Worm (Caenorhabditis elegans): ENCODE measurements around the gene clec-61.

clec-61 gene

DNA sequence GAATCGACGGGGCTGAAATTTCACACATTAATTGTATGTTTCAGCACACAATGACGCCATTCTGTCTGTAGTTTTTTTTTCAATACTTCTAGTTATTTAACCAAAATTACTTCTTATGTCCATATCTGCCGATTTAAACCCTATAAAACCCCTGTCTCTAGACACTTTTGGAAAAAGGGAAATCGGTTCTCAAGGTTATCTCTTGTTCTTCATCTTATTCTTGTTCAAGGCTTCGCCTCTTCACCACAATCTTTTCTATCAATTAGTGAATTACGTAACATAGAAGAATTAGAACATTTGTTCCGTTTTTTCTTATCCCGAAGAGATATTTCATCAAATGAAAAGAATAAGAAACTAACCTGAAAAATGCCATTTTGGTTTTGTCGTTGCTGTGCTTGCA lies 10.3 kb upstream of the clec-61 start:
- TF ChIP-seq dmd-4 (tag; optimal IDR thresholded peaks at IDR 0.05) (no peak), fos-1 (tag; optimal IDR thresholded peaks at IDR 0.05) (no peak), lin-13 (GFP tag; optimal IDR thresholded peaks at IDR 0.05) (no peak), crh-2 (tag; optimal IDR thresholded peaks at IDR 0.05) (no peak), nhr-12 (tag; optimal IDR thresholded peaks at IDR 0.05) (no peak), C34F6.9 (tag; optimal IDR thresholded peaks at IDR 0.05) (no peak), nhr-25 (tag; optimal IDR thresholded peaks at IDR 0.05) (peak; percentile 50), Y55F3AM.14 (GFP tag; optimal IDR thresholded peaks at IDR 0.05) (no peak), ama-1 (optimal IDR thresholded peaks at IDR 0.05) (no peak), skn-1 (tag; optimal IDR thresholded peaks at IDR 0.05) (no peak), ztf-1 (GFP tag; conservative IDR thresholded peaks at IDR 0.05) (no peak), unc-55 (GFP tag; optimal IDR thresholded peaks at IDR 0.05) (no peak), ZK546.5 (tag; optimal IDR thresholded peaks at IDR 0.05) (no peak), nhr-23 (tag; optimal IDR thresholded peaks at IDR 0.05) (no peak), sma-3 (GFP tag; optimal IDR thresholded peaks at IDR 0.05) (no peak), unc-62 (GFP tag; optimal IDR thresholded peaks at IDR 0.05) (no peak), F13H6.1 (tag; optimal IDR thresholded peaks at IDR 0.05) (no peak), elt-3 (tag; optimal IDR thresholded peaks at IDR 0.05) (no peak), mab-5 (tag; optimal IDR thresholded peaks at IDR 0.05) (no peak), aly-2 (tag; optimal IDR thresholded peaks at IDR 0.05) (no peak), ztf-4 (tag; optimal IDR thresholded peaks at IDR 0.05) (no peak), sma-9 (GFP tag; optimal IDR thresholded peaks at IDR 0.05) (peak; percentile 20), sma-9 (tag; optimal IDR thresholded peaks at IDR 0.05) (no peak), elt-1 (tag; optimal IDR thresholded peaks at IDR 0.05) (no peak), lsy-2 (tag; optimal IDR thresholded peaks at IDR 0.05) (no peak), mdl-1 (tag; optimal IDR thresholded peaks at IDR 0.05) (no peak), lin-11 (tag; optimal IDR thresholded peaks at IDR 0.05) (no peak), ceh-16 (tag; optimal IDR thresholded peaks at IDR 0.05) (peak; percentile 32), blmp-1 (tag; optimal IDR thresholded peaks at IDR 0.05; ENCODE audit: insufficient read depth) (peak; percentile 55), nhr-237 (tag; optimal IDR thresholded peaks at IDR 0.05) (no peak), nhr-21 (tag; optimal IDR thresholded peaks at IDR 0.05) (no peak), alr-1 (tag; optimal IDR thresholded peaks at IDR 0.05) (no peak)

DNA sequence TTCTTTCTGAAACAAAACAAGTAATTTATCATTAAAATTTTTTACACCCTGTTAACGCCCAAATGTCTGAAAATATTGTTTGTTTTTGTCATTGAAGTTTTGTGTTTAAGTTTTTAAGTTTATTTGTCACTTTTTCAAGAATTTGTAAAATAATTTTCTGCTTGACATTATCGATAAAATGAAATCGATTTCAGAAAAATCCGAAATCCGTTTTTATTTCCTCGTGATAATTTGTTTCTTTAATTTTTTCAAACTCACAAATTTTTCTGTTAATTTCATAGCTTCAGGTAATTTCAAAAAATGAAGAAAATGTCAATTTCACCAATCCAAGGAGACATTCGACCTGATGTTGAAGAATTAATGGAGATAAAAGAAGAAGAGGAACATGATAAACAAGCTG lies 5.6 kb upstream of the clec-61 start, which contains the start of gene ZK666.12:
ZK666.12 (plus strand) TSS at position 301 of the 400 bp plus-strand sequence.
- TF ChIP-seq nhr-77 (tag; optimal IDR thresholded peaks at IDR 0.05), result no peak
- no peak for TF ChIP-seq dmd-4 (tag; optimal IDR thresholded peaks at IDR 0.05)
- TF ChIP-seq nhr-129 (tag; optimal IDR thresholded peaks at IDR 0.05), result no peak
- no peak for TF ChIP-seq Y55F3AM.14 (GFP tag; optimal IDR thresholded peaks at IDR 0.05)
- no peak for TF ChIP-seq C34F6.9 (tag; optimal IDR thresholded peaks at IDR 0.05)
- TF ChIP-seq nhr-12 (tag; optimal IDR thresholded peaks at IDR 0.05), result no peak
- no peak for TF ChIP-seq mdl-1 (tag; optimal IDR thresholded peaks at IDR 0.05)
- TF ChIP-seq crh-2 (tag; optimal IDR thresholded peaks at IDR 0.05), result no peak
- no peak for TF ChIP-seq peb-1 (tag; optimal IDR thresholded peaks at IDR 0.05)
- TF ChIP-seq lsy-2 (tag; optimal IDR thresholded peaks at IDR 0.05), result no peak

DNA sequence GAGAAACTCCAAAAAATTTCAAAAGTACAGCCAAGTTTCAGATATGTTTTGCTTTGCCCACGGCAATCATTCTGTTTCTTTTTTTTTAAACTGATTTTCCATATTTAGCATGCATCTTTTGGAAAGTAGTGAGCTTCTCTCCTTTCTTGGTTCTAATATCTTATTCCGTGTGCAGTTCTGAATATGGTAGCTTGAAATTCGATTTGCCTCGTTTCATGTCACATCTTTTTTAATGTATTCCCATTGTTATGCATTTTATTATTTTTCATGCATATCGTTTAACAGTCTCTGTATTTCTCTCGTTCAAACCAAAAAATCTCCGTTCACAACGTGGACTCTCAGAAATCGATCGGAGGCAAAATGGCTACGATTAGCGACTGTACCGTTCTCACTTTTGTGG lies 4.1 kb upstream of the clec-61 start, which contains the start of gene ZK666.14:
ZK666.14 (plus strand) TSS at position 301 of the 400 bp plus-strand sequence.
- TF ChIP-seq R02D3.7 (tag; optimal IDR thresholded peaks at IDR 0.05) (no peak), skn-1 (tag; optimal IDR thresholded peaks at IDR 0.05) (no peak), ztf-4 (tag; optimal IDR thresholded peaks at IDR 0.05) (no peak), nhr-10 (tag; optimal IDR thresholded peaks at IDR 0.05) (no peak), unc-62 (GFP tag; optimal IDR thresholded peaks at IDR 0.05) (no peak), zag-1 (tag; optimal IDR thresholded peaks at IDR 0.05) (no peak), peb-1 (tag; optimal IDR thresholded peaks at IDR 0.05) (no peak), alr-1 (tag; optimal IDR thresholded peaks at IDR 0.05) (no peak), sma-3 (GFP tag; optimal IDR thresholded peaks at IDR 0.05) (no peak), mbf-1 (tag; optimal IDR thresholded peaks at IDR 0.05) (no peak), C34F6.9 (tag; optimal IDR thresholded peaks at IDR 0.05) (no peak), gmeb-1 (tag; optimal IDR thresholded peaks at IDR 0.05) (no peak), blmp-1 (tag; optimal IDR thresholded peaks at IDR 0.05; ENCODE audit: insufficient read depth) (no peak), ama-1 (optimal IDR thresholded peaks at IDR 0.05) (no peak), elt-1 (tag; optimal IDR thresholded peaks at IDR 0.05) (no peak), sem-4 (tag; optimal IDR thresholded peaks at IDR 0.05) (no peak), unc-39 (tag; optimal IDR thresholded peaks at IDR 0.05) (no peak), lin-13 (GFP tag; optimal IDR thresholded peaks at IDR 0.05) (no peak)
